Fruit fly (Drosophila melanogaster) whole organism, embryonic: ENCODE measurements around the gene CG31797.

ENCODE experiments used
- Antp ChIP-seq: fragments of 200-800 bp; sonication (Bioruptor generic); optimal IDR thresholded peaks from 3 replicates; lab custom pipeline; 2016; ENCODE audit warnings: missing biosample characterization, missing genetic modification characterization
- Atf3 ChIP-seq: fragments of 200-800 bp; sonication (Bioruptor generic); optimal IDR thresholded peaks from 3 replicates; lab custom pipeline; 2016; ENCODE audit warnings: missing biosample characterization, missing genetic modification characterization
- Atf6 ChIP-seq: fragments of 200-800 bp; sonication (Bioruptor generic); IDR thresholded peaks from 2 replicates; pipeline ENCODE4 v1.3.6; 2022; ENCODE audit warnings: missing biosample characterization, missing genetic modification characterization
- BtbVII ChIP-seq: fragments of 200-800 bp; sonication (Bioruptor generic); optimal IDR thresholded peaks from 3 replicates; lab custom pipeline; 2017; ENCODE audit warnings: missing biosample characterization, mild to moderate bottlenecking, missing genetic modification characterization
- CG10209 ChIP-seq: fragments of 200-800 bp; sonication (Bioruptor generic); optimal IDR thresholded peaks from 3 replicates; lab custom pipeline; 2017; ENCODE audit warnings: missing biosample characterization, mild to moderate bottlenecking, missing genetic modification characterization, missing genetic modification reagents
- CG11247 ChIP-seq: fragments of 200-800 bp; sonication (Bioruptor generic); IDR thresholded peaks from 2 replicates; pipeline ENCODE4 v1.3.6; 2022; ENCODE audit warnings: missing biosample characterization, missing genetic modification characterization
- CG1233 ChIP-seq: fragments of 200-800 bp; sonication (Bioruptor generic); optimal IDR thresholded peaks from 4 replicates; lab custom pipeline; 2018; ENCODE audit warnings: missing biosample characterization, mild to moderate bottlenecking, missing genetic modification characterization
- CG12391 ChIP-seq: fragments of 200-800 bp; sonication (Bioruptor generic); optimal IDR thresholded peaks from 3 replicates; lab custom pipeline; 2018; ENCODE audit warnings: missing biosample characterization, mild to moderate bottlenecking, missing genetic modification characterization, moderate library complexity
- CG13424 ChIP-seq: fragments of 200-800 bp; sonication (Bioruptor generic); optimal IDR thresholded peaks from 2 replicates; lab custom pipeline; 2019; ENCODE audit warnings: missing biosample characterization, mild to moderate bottlenecking, missing genetic modification characterization, moderate library complexity
- CG13624 ChIP-seq: fragments of 200-800 bp; sonication (Bioruptor generic); optimal IDR thresholded peaks from 2 replicates; lab custom pipeline; 2016; ENCODE audit warnings: missing biosample characterization, missing genetic modification characterization
- CG13775 ChIP-seq: fragments of 200-800 bp; sonication (Bioruptor generic); optimal IDR thresholded peaks from 3 replicates; lab custom pipeline; 2017; ENCODE audit warnings: missing biosample characterization, mild to moderate bottlenecking, missing genetic modification characterization
- CG15696 ChIP-seq: fragments of 200-800 bp; sonication (Bioruptor generic); optimal IDR thresholded peaks from 2 replicates; lab custom pipeline; 2019; ENCODE audit warnings: missing biosample characterization, mild to moderate bottlenecking, missing genetic modification characterization, moderate library complexity
- CG16815 ChIP-seq: fragments of 200-800 bp; sonication (Bioruptor generic); optimal IDR thresholded peaks from 3 replicates; lab custom pipeline; 2017; ENCODE audit warnings: missing biosample characterization, mild to moderate bottlenecking, missing genetic modification characterization
- CG16863 ChIP-seq: fragments of 200-800 bp; sonication (Bioruptor generic); optimal IDR thresholded peaks from 3 replicates; lab custom pipeline; 2016; ENCODE audit warnings: missing biosample characterization, missing genetic modification characterization
- CG17328 ChIP-seq: fragments of 200-800 bp; sonication (Bioruptor generic); IDR thresholded peaks from 2 replicates; pipeline ENCODE4 v1.3.6; 2022; ENCODE audit warnings: missing biosample characterization, missing genetic modification characterization
- CG17385 ChIP-seq: fragments of 200-800 bp; sonication (Bioruptor generic); optimal IDR thresholded peaks from 3 replicates; lab custom pipeline; 2018; ENCODE audit warnings: missing biosample characterization, mild to moderate bottlenecking, missing genetic modification characterization
- CG18619 ChIP-seq: fragments of 200-800 bp; sonication (Bioruptor generic); optimal IDR thresholded peaks from 3 replicates; lab custom pipeline; 2017; ENCODE audit warnings: missing biosample characterization, mild to moderate bottlenecking, missing genetic modification characterization
- CG31388 ChIP-seq: fragments of 200-800 bp; sonication (Bioruptor generic); optimal IDR thresholded peaks from 2 replicates; lab custom pipeline; 2016; ENCODE audit warnings: missing biosample characterization, missing genetic modification characterization
- CG4404 ChIP-seq: fragments of 200-800 bp; sonication (Bioruptor generic); IDR thresholded peaks from 2 replicates; pipeline ENCODE4 v1.3.6; 2022; ENCODE audit warnings: missing biosample characterization, missing genetic modification characterization
- CG4707 ChIP-seq: fragments of 200-800 bp; sonication (Bioruptor generic); optimal IDR thresholded peaks from 2 replicates; lab custom pipeline; 2018; ENCODE audit warnings: missing biosample characterization, mild to moderate bottlenecking, missing genetic modification characterization, moderate library complexity
- CG4820 ChIP-seq: fragments of 200-800 bp; sonication (Bioruptor generic); optimal IDR thresholded peaks from 3 replicates; lab custom pipeline; 2016; ENCODE audit warnings: missing biosample characterization, missing genetic modification characterization
- CG5180 ChIP-seq: fragments of 200-800 bp; sonication (Bioruptor generic); optimal IDR thresholded peaks from 3 replicates; lab custom pipeline; 2017; ENCODE audit warnings: missing biosample characterization, missing genetic modification characterization, mild to moderate bottlenecking, moderate library complexity, missing genetic modification reagents
- Dip3 ChIP-seq: fragments of 200-800 bp; sonication (Bioruptor generic); optimal IDR thresholded peaks from 3 replicates; lab custom pipeline; 2016; ENCODE audit warnings: missing biosample characterization, missing genetic modification characterization
- Doc3 ChIP-seq: fragments of 200-800 bp; sonication (Bioruptor generic); IDR thresholded peaks from 3 replicates; pipeline ENCODE4 v1.3.6; 2022; ENCODE audit warnings: missing biosample characterization, missing genetic modification characterization; ENCODE audit not compliant: partially characterized antibody
- E2f1 ChIP-seq: fragments of 200-800 bp; sonication (Bioruptor generic); IDR thresholded peaks from 2 replicates; pipeline ENCODE4 v1.3.6; 2022; ENCODE audit warnings: missing biosample characterization, missing genetic modification characterization
- Fer3 ChIP-seq: fragments of 200-800 bp; sonication (Bioruptor generic); optimal IDR thresholded peaks from 2 replicates; lab custom pipeline; 2018; ENCODE audit warnings: missing biosample characterization, mild to moderate bottlenecking, missing genetic modification characterization, moderate library complexity
- Gug ChIP-seq: fragments of 200-800 bp; sonication (Bioruptor generic); IDR thresholded peaks from 4 replicates; pipeline ENCODE4 v1.3.6; 2022; ENCODE audit warnings: missing biosample characterization, missing genetic modification characterization
- Hand ChIP-seq: fragments of 200-800 bp; sonication (Bioruptor generic); optimal IDR thresholded peaks from 2 replicates; lab custom pipeline; 2017; ENCODE audit warnings: mild to moderate bottlenecking, missing biosample characterization, missing genetic modification reagents, missing genetic modification characterization
- Hr51 ChIP-seq, 2 experiments: fragments of 200-800 bp; sonication (Bioruptor generic); optimal IDR thresholded peaks; 2 replicates in 1 of 2; 3 replicates in 1 of 2; lab custom pipeline; 2016 to 2018; ENCODE audit warnings: missing biosample characterization in 2 of 2, missing genetic modification characterization in 2 of 2, mild to moderate bottlenecking in 1 of 2, moderate library complexity in 1 of 2
- PHDP ChIP-seq: fragments of 200-800 bp; sonication (Bioruptor generic); optimal IDR thresholded peaks from 3 replicates; lab custom pipeline; 2018; ENCODE audit warnings: missing biosample characterization, mild to moderate bottlenecking, missing genetic modification characterization, moderate library complexity
- Taf1 ChIP-seq: fragments of 200-800 bp; sonication (Bioruptor generic); IDR thresholded peaks from 2 replicates; pipeline ENCODE4 v1.3.6; 2022; ENCODE audit warnings: missing biosample characterization, missing genetic modification characterization
- Trl ChIP-seq, 3 experiments: fragments of >200 bp in 2 of 3; fragments of 200-800 bp in 1 of 3; sonication (Bioruptor generic) in 1 of 3; optimal IDR thresholded peaks; 2 replicates in 1 of 3; 3 replicates in 2 of 3; lab custom pipeline; 2016 to 2017; ENCODE audit warnings: missing biosample characterization in 1 of 3, missing genetic modification characterization in 1 of 3
- cg ChIP-seq: fragments of 200-800 bp; sonication (Bioruptor generic); optimal IDR thresholded peaks from 3 replicates; lab custom pipeline; 2019; ENCODE audit warnings: missing biosample characterization, mild to moderate bottlenecking, missing genetic modification characterization, moderate library complexity
- chn ChIP-seq: fragments of 200-800 bp; sonication (Bioruptor generic); optimal IDR thresholded peaks from 2 replicates; lab custom pipeline; 2016; ENCODE audit warnings: missing biosample characterization, missing genetic modification characterization
- emc ChIP-seq: fragments of 200-800 bp; sonication (Bioruptor generic); optimal IDR thresholded peaks from 2 replicates; lab custom pipeline; 2016; ENCODE audit warnings: missing biosample characterization, missing genetic modification characterization
- fru ChIP-seq: fragments of >200 bp; optimal IDR thresholded peaks from 2 replicates; lab custom pipeline; 2017
- fu2 ChIP-seq: fragments of 200-800 bp; sonication (Bioruptor generic); optimal IDR thresholded peaks from 2 replicates; lab custom pipeline; 2016; ENCODE audit warnings: missing biosample characterization, missing genetic modification characterization
- gcm2 ChIP-seq: fragments of 200-800 bp; sonication (Bioruptor generic); optimal IDR thresholded peaks from 2 replicates; lab custom pipeline; 2016; ENCODE audit warnings: missing biosample characterization, missing genetic modification characterization
- klu ChIP-seq: fragments of 200-800 bp; sonication (Bioruptor generic); IDR thresholded peaks from 2 replicates; pipeline ENCODE4 v1.3.6; 2022; ENCODE audit warnings: missing biosample characterization, missing genetic modification characterization
- lab ChIP-seq: fragments of 200-800 bp; sonication (Bioruptor generic); optimal IDR thresholded peaks from 3 replicates; lab custom pipeline; 2017; ENCODE audit warnings: missing biosample characterization, missing genetic modification characterization, mild to moderate bottlenecking, moderate library complexity, missing genetic modification reagents
- maf-S ChIP-seq: fragments of 200-800 bp; sonication (Bioruptor generic); optimal IDR thresholded peaks from 2 replicates; lab custom pipeline; 2016; ENCODE audit warnings: missing biosample characterization, missing genetic modification characterization
- nom ChIP-seq: fragments of 200-800 bp; sonication (Bioruptor generic); optimal IDR thresholded peaks from 2 replicates; lab custom pipeline; 2017; ENCODE audit warnings: missing biosample characterization, missing genetic modification characterization, mild to moderate bottlenecking, moderate library complexity, missing genetic modification reagents
- org-1 ChIP-seq: fragments of 200-800 bp; sonication (Bioruptor generic); optimal IDR thresholded peaks from 2 replicates; lab custom pipeline; 2017; ENCODE audit warnings: missing biosample characterization, missing genetic modification characterization
- pita ChIP-seq: fragments of 200-800 bp; sonication (Bioruptor generic); optimal IDR thresholded peaks from 2 replicates; lab custom pipeline; 2017; ENCODE audit warnings: missing biosample characterization, mild to moderate bottlenecking, missing genetic modification characterization
- prd ChIP-seq, 3 experiments: fragments of >200 bp in 2 of 3; fragments of 200-800 bp in 1 of 3; sonication (Bioruptor generic) in 1 of 3; optimal IDR thresholded peaks in 2 of 3; IDR thresholded peaks in 1 of 3; 2 replicates in 2 of 3; 3 replicates in 1 of 3; pipeline versions ENCODE4 v1.3.6 to Lab custom; 2017 to 2022; ENCODE audit warnings: missing biosample characterization in 1 of 3, missing genetic modification characterization in 1 of 3
- pum ChIP-seq: fragments of 200-800 bp; sonication (Bioruptor generic); optimal IDR thresholded peaks from 2 replicates; lab custom pipeline; 2016; ENCODE audit warnings: missing biosample characterization, missing genetic modification characterization
- seq ChIP-seq: fragments of 200-800 bp; sonication (Bioruptor generic); IDR thresholded peaks from 2 replicates; pipeline ENCODE4 v1.3.6; 2022; ENCODE audit warnings: missing biosample characterization, missing genetic modification characterization
- sim ChIP-seq: fragments of 200-800 bp; sonication (Bioruptor generic); IDR thresholded peaks from 2 replicates; pipeline ENCODE4 v1.3.6; 2022; ENCODE audit warnings: missing biosample characterization, missing genetic modification characterization
- slp2 ChIP-seq: fragments of 200-800 bp; sonication (Bioruptor generic); optimal IDR thresholded peaks from 2 replicates; lab custom pipeline; 2016; ENCODE audit warnings: missing biosample characterization, missing genetic modification characterization
- vnd ChIP-seq: fragments of 200-800 bp; sonication (Bioruptor generic); IDR thresholded peaks from 3 replicates; pipeline ENCODE4 v1.3.6; 2022; ENCODE audit warnings: missing biosample characterization, missing genetic modification characterization; ENCODE audit not compliant: partially characterized antibody

Gene CG31797

dm6 chr2L:19233300-19233699 is 28.7 kb downstream of the CG31797 start:
- TF ChIP-seq lab (GFP tag; lab: Kevin White, UChicago), result peak; percentile 32
- TF ChIP-seq CG12391 (tag; lab: Kevin White, UChicago), result peak; percentile 46
- TF ChIP-seq emc (GFP tag; lab: Kevin White, UChicago), result no peak
- no peak for TF ChIP-seq Taf1
- no peak for TF ChIP-seq prd (optimal IDR thresholded peaks at IDR 0.05; lab: Kevin White, UChicago)
- TF ChIP-seq prd (GFP tag; IDR thresholded peaks at IDR 0.05; lab: Robert Waterston, UW), result peak; percentile 68; the same call in 2 of the 3 replicates
- no peak for TF ChIP-seq maf-S (GFP tag; lab: Kevin White, UChicago)
- TF ChIP-seq nom (GFP tag; lab: Kevin White, UChicago), result no peak
- no peak for TF ChIP-seq slp2 (GFP tag; lab: Kevin White, UChicago)
- no peak for TF ChIP-seq gcm2 (GFP tag; lab: Kevin White, UChicago)
- TF ChIP-seq CG5180, result no peak
- peak; percentile 2 for TF ChIP-seq CG17385 (GFP tag; lab: Kevin White, UChicago)
- TF ChIP-seq pum (GFP tag; lab: Kevin White, UChicago), result peak; percentile 35
- peak; percentile 13 for TF ChIP-seq CG1233 (GFP tag; lab: Kevin White, UChicago)
- no peak for TF ChIP-seq fu2 (GFP tag; lab: Kevin White, UChicago)
- peak; percentile 24 for TF ChIP-seq CG13775 (GFP tag; lab: Kevin White, UChicago)
- TF ChIP-seq CG17328 (GFP tag; lab: Robert Waterston, UW), result no peak
- TF ChIP-seq CG15696 (tag; lab: Kevin White, UChicago), result peak; percentile 56
- no peak for TF ChIP-seq BtbVII (GFP tag; lab: Kevin White, UChicago)
- peak; percentile 14 for TF ChIP-seq CG16863 (GFP tag; lab: Kevin White, UChicago)
- TF ChIP-seq Hand (GFP tag; lab: Kevin White, UChicago), result peak; percentile 36
- no peak for TF ChIP-seq cg
- TF ChIP-seq CG13624 (GFP tag; lab: Kevin White, UChicago), result peak; percentile 25
- TF ChIP-seq CG16815 (GFP tag; lab: Kevin White, UChicago), result peak; percentile 9
- peak; percentile 1 for TF ChIP-seq PHDP (tag; lab: Kevin White, UChicago)
- peak; percentile 53 for TF ChIP-seq chn (GFP tag; lab: Kevin White, UChicago)
- no peak for TF ChIP-seq Trl (optimal IDR thresholded peaks at IDR 0.05; lab: Kevin White, UChicago)
- peak; percentile 23 for TF ChIP-seq Trl (GFP tag; optimal IDR thresholded peaks at IDR 0.05; lab: Kevin White, UChicago)
- TF ChIP-seq CG4404, result peak; percentile 78
- TF ChIP-seq CG10209 (GFP tag; lab: Kevin White, UChicago), result peak; percentile 18
- TF ChIP-seq CG13424 (tag; lab: Kevin White, UChicago), result peak; percentile 7
- no peak for TF ChIP-seq vnd
- TF ChIP-seq Antp (GFP tag; lab: Kevin White, UChicago), result peak; percentile 37
- no peak for TF ChIP-seq Doc3 (GFP tag; lab: Robert Waterston, UW)
- no peak for TF ChIP-seq CG31388 (GFP tag; lab: Kevin White, UChicago)
- no peak for TF ChIP-seq CG11247 (GFP tag; lab: Robert Waterston, UW)
- TF ChIP-seq pita, result no peak
- peak; percentile 52; the same call in 1 of the 2 replicates for TF ChIP-seq E2f1
- TF ChIP-seq Fer3 (tag; lab: Kevin White, UChicago), result peak; percentile 3
- no peak for TF ChIP-seq sim (GFP tag; lab: Robert Waterston, UW)
- no peak for TF ChIP-seq fru (lab: Kevin White, UChicago)
- no peak for TF ChIP-seq CG4707 (GFP tag; lab: Kevin White, UChicago)
- 0 out of 2 replicates have a peak, but pooled peaks have one; percentile 36 for TF ChIP-seq seq (GFP tag; lab: Robert Waterston, UW)
- peak; percentile 33 for TF ChIP-seq Dip3
- TF ChIP-seq CG18619 (GFP tag; lab: Kevin White, UChicago), result peak; percentile 27
- TF ChIP-seq Atf6 (GFP tag; lab: Robert Waterston, UW), result 0 out of 2 replicates have a peak, but pooled peaks have one; percentile 10
- TF ChIP-seq CG4820, result no peak
- TF ChIP-seq klu (GFP tag; lab: Robert Waterston, UW), result no peak
- TF ChIP-seq Atf3, result peak; percentile 1
- no peak for TF ChIP-seq Gug
- TF ChIP-seq org-1, result peak; percentile 15
- peak in 1 of 2 experiments; percentile 34 for TF ChIP-seq Hr51 (GFP tag; optimal IDR thresholded peaks at IDR 0.05; lab: Kevin White, UChicago)
